Worm (Caenorhabditis elegans): Measurements from ENCODE around the gene ketn-1.

- TF ChIP-seq nhr-237 (tag; optimal IDR thresholded peaks at IDR 0.05), result no peak
- no peak for TF ChIP-seq ztf-11 (tag; optimal IDR thresholded peaks at IDR 0.05)
- TF ChIP-seq alr-1 (tag; optimal IDR thresholded peaks at IDR 0.05), result no peak
- TF ChIP-seq nhr-25 (tag; optimal IDR thresholded peaks at IDR 0.05), result no peak
- TF ChIP-seq zag-1 (tag; optimal IDR thresholded peaks at IDR 0.05), result no peak
- no peak for TF ChIP-seq nhr-10 (tag; optimal IDR thresholded peaks at IDR 0.05)
Observed at ce11 chrV:2734360-2734759, 73.3 kb downstream of the ketn-1 start, which contains the start of gene srg-57.

All from whole organism, L2 larva.